Worm (Caenorhabditis elegans) whole organism, young adult: Measurements from ENCODE around the gene srg-28.

Experiments used
- C06A6.2 ChIP-seq: fragments of 200-800 bp; sonication (Bioruptor generic); conservative IDR thresholded peaks from 2 replicates; pipeline ENCODE4 v1.3.6; 2022; ENCODE audit warnings: missing genetic modification characterization, missing compliant biosample characterization
- C17E4.6 ChIP-seq: fragments of 200-800 bp; sonication (Bioruptor generic); IDR thresholded peaks from 2 replicates; pipeline ENCODE4 v1.3.6; 2022; ENCODE audit warnings: missing genetic modification reagents, missing genetic modification characterization, missing compliant biosample characterization
- F22D6.2 ChIP-seq: sonication (generic microtip); optimal IDR thresholded peaks from 2 replicates; lab custom pipeline; 2016; ENCODE audit warnings: mild to moderate bottlenecking, missing genetic modification characterization, missing compliant biosample characterization
- F39B2.1 ChIP-seq: fragments of 200-800 bp; sonication (Bioruptor generic); IDR thresholded peaks from 2 replicates; pipeline ENCODE4 v1.3.6; 2022; ENCODE audit warnings: missing genetic modification reagents, missing genetic modification characterization, missing compliant biosample characterization
- F49E8.2 ChIP-seq: sonication (generic microtip); optimal IDR thresholded peaks from 3 replicates; lab custom pipeline; 2017; ENCODE audit warnings: missing genetic modification characterization, mild to moderate bottlenecking, missing compliant biosample characterization, antibody characterized with exemption, moderate library complexity; ENCODE audit not compliant: insufficient read depth
- F52B5.7 ChIP-seq: sonication (generic microtip); optimal IDR thresholded peaks from 2 replicates; lab custom pipeline; 2016; ENCODE audit warnings: mild to moderate bottlenecking, missing genetic modification characterization, missing compliant biosample characterization
- K12H6.12 ChIP-seq: fragments of 200-800 bp; sonication (Bioruptor generic); optimal IDR thresholded peaks from 2 replicates; lab custom pipeline; 2018; ENCODE audit warnings: mild to moderate bottlenecking, missing genetic modification characterization, missing compliant biosample characterization
- T07F8.4 ChIP-seq: sonication (generic microtip); optimal IDR thresholded peaks from 2 replicates; lab custom pipeline; 2016; ENCODE audit warnings: mild to moderate bottlenecking, missing genetic modification characterization, moderate library complexity, missing compliant biosample characterization
- T26A5.8 ChIP-seq: sonication (generic microtip); optimal IDR thresholded peaks from 2 replicates; lab custom pipeline; 2016; ENCODE audit warnings: missing genetic modification characterization, missing compliant biosample characterization
- Y53F4B.3 ChIP-seq: fragments of 200-800 bp; sonication (Bioruptor generic); IDR thresholded peaks from 2 replicates; pipeline ENCODE4 v1.3.6; 2022; ENCODE audit warnings: missing genetic modification reagents, missing genetic modification characterization, missing compliant biosample characterization
- Y56A3A.18 ChIP-seq: fragments of 200-800 bp; sonication (Bioruptor generic); IDR thresholded peaks from 2 replicates; pipeline ENCODE4 v1.3.6; 2022; ENCODE audit warnings: missing genetic modification reagents, missing genetic modification characterization, missing compliant biosample characterization
- akir-1 ChIP-seq: fragments of 200-800 bp; sonication (Bioruptor generic); optimal IDR thresholded peaks from 2 replicates; lab custom pipeline; 2018; ENCODE audit warnings: mild to moderate bottlenecking, missing genetic modification characterization, moderate library complexity, missing compliant biosample characterization
- athp-1 ChIP-seq: sonication (generic microtip); optimal IDR thresholded peaks from 2 replicates; lab custom pipeline; 2017; ENCODE audit warnings: mild to moderate bottlenecking, missing genetic modification characterization, missing compliant biosample characterization
- attf-6 ChIP-seq: fragments of 200-800 bp; sonication (Bioruptor generic); IDR thresholded peaks from 2 replicates; pipeline ENCODE4 v1.3.6; 2022; ENCODE audit warnings: missing genetic modification reagents, missing genetic modification characterization, missing compliant biosample characterization
- bed-2 ChIP-seq: fragments of 200-800 bp; sonication (Bioruptor generic); IDR thresholded peaks from 2 replicates; pipeline ENCODE4 v1.3.6; 2022; ENCODE audit warnings: missing genetic modification reagents, missing genetic modification characterization, missing compliant biosample characterization
- cebp-1 ChIP-seq, 2 experiments: fragments of 200-800 bp in 1 of 2; sonication (Bioruptor generic) in 1 of 2; sonication (generic microtip) in 1 of 2; IDR thresholded peaks in 1 of 2; optimal IDR thresholded peaks in 1 of 2; 2 replicates each; pipeline versions ENCODE4 v1.3.6 to Lab custom; 2017 to 2022; ENCODE audit warnings: missing compliant biosample characterization in 2 of 2, missing genetic modification characterization in 2 of 2, mild to moderate bottlenecking in 1 of 2, missing genetic modification reagents in 1 of 2, moderate library complexity in 1 of 2
- ceh-58 ChIP-seq: fragments of 200-800 bp; sonication (Bioruptor generic); IDR thresholded peaks from 2 replicates; pipeline ENCODE4 v1.3.6; 2022; ENCODE audit warnings: missing genetic modification characterization, missing compliant biosample characterization
- ceh-79 ChIP-seq: sonication (generic microtip); optimal IDR thresholded peaks from 2 replicates; lab custom pipeline; 2017; ENCODE audit warnings: mild to moderate bottlenecking, missing genetic modification characterization, missing compliant biosample characterization
- die-1 ChIP-seq: sonication (generic microtip); optimal IDR thresholded peaks from 2 replicates; lab custom pipeline; 2016; ENCODE audit warnings: missing genotype, mild to moderate bottlenecking, missing genetic modification characterization, missing compliant biosample characterization
- egl-18 ChIP-seq: fragments of 200-800 bp; sonication (Bioruptor generic); IDR thresholded peaks from 2 replicates; pipeline ENCODE4 v1.3.6; 2022; ENCODE audit warnings: missing genetic modification reagents, missing genetic modification characterization, missing compliant biosample characterization
- hlh-12 ChIP-seq: sonication (generic microtip); optimal IDR thresholded peaks from 2 replicates; lab custom pipeline; 2016; ENCODE audit warnings: missing genetic modification characterization, missing compliant biosample characterization
- hmg-1.2 ChIP-seq: fragments of 200-800 bp; sonication (Bioruptor generic); IDR thresholded peaks from 2 replicates; pipeline ENCODE4 v1.3.6; 2022; ENCODE audit warnings: missing genetic modification reagents, missing genetic modification characterization, missing compliant biosample characterization
- hsf-1 ChIP-seq: fragments of 200-800 bp; sonication (Bioruptor generic); IDR thresholded peaks from 2 replicates; pipeline ENCODE4 v1.3.6; 2022; ENCODE audit warnings: missing genetic modification reagents, missing genetic modification characterization, missing compliant biosample characterization
- let-526 ChIP-seq: fragments of 200-800 bp; sonication (Bioruptor generic); IDR thresholded peaks from 2 replicates; pipeline ENCODE4 v1.3.6; 2022; ENCODE audit warnings: missing genetic modification reagents, missing genetic modification characterization, missing compliant biosample characterization
- lin-26 ChIP-seq: fragments of 200-800 bp; sonication (Bioruptor generic); IDR thresholded peaks from 2 replicates; pipeline ENCODE4 v1.3.6; 2022; ENCODE audit warnings: missing genetic modification reagents, missing genetic modification characterization, missing compliant biosample characterization
- lin-40 ChIP-seq: sonication (generic microtip); optimal IDR thresholded peaks from 2 replicates; lab custom pipeline; 2016; ENCODE audit warnings: missing genetic modification characterization, mild to moderate bottlenecking, missing compliant biosample characterization, missing genotype, missing genetic modification reagents
- madf-10 ChIP-seq: sonication (generic microtip); optimal IDR thresholded peaks from 2 replicates; lab custom pipeline; 2016; ENCODE audit warnings: mild to moderate bottlenecking, missing genetic modification characterization, missing compliant biosample characterization
- madf-8 ChIP-seq: fragments of 200-800 bp; sonication (Bioruptor generic); conservative IDR thresholded peaks from 2 replicates; pipeline ENCODE4 v1.3.6; 2022; ENCODE audit warnings: missing genetic modification reagents, missing genetic modification characterization, missing compliant biosample characterization
- mel-28 ChIP-seq: sonication (generic microtip); optimal IDR thresholded peaks from 2 replicates; lab custom pipeline; 2016; ENCODE audit warnings: borderline replicate concordance, mild to moderate bottlenecking, missing genetic modification characterization, missing compliant biosample characterization
- nfya-1 ChIP-seq: sonication (generic microtip); optimal IDR thresholded peaks from 2 replicates; lab custom pipeline; 2017; ENCODE audit warnings: antibody characterized with exemption, missing compliant biosample characterization, missing genetic modification characterization, borderline replicate concordance; ENCODE audit not compliant: insufficient read depth
- nfyb-1 ChIP-seq: fragments of 200-800 bp; sonication (Bioruptor generic); IDR thresholded peaks from 2 replicates; pipeline ENCODE4 v1.3.6; 2022; ENCODE audit warnings: missing genetic modification reagents, missing genetic modification characterization, missing compliant biosample characterization
- nhr-120 ChIP-seq: fragments of 200-800 bp; sonication (Bioruptor generic); IDR thresholded peaks from 2 replicates; pipeline ENCODE4 v1.3.6; 2022; ENCODE audit warnings: missing genetic modification characterization, missing compliant biosample characterization
- nhr-179 ChIP-seq: sonication (generic microtip); optimal IDR thresholded peaks from 2 replicates; lab custom pipeline; 2016; ENCODE audit warnings: mild to moderate bottlenecking, missing genetic modification characterization, missing compliant biosample characterization
- nhr-80 ChIP-seq: sonication (generic microtip); optimal IDR thresholded peaks from 2 replicates; lab custom pipeline; 2016; ENCODE audit warnings: missing genetic modification characterization, missing compliant biosample characterization
- pbrm-1 ChIP-seq: fragments of 200-800 bp; sonication (Bioruptor generic); IDR thresholded peaks from 2 replicates; pipeline ENCODE4 v1.3.6; 2022; ENCODE audit warnings: missing genetic modification reagents, missing genetic modification characterization, missing compliant biosample characterization
- rpc-1 ChIP-seq, 2 experiments: fragments of 150-350 bp in 1 of 2; sonication (generic microtip) in 1 of 2; optimal IDR thresholded peaks; 2 replicates each; lab custom pipeline; 2014 to 2018; ENCODE audit warnings: missing biosample characterization in 1 of 2, missing genetic modification characterization in 1 of 2, missing genetic modification reagents in 1 of 2, missing genotype in 1 of 2
- snpc-1.1 ChIP-seq: sonication (generic microtip); optimal IDR thresholded peaks from 2 replicates; lab custom pipeline; 2017; ENCODE audit warnings: missing genetic modification characterization, mild to moderate bottlenecking, missing compliant biosample characterization, antibody characterized with exemption, moderate library complexity, missing genotype, missing genetic modification reagents; ENCODE audit not compliant: insufficient read depth
- snpc-1.3 ChIP-seq: sonication (generic microtip); optimal IDR thresholded peaks from 2 replicates; lab custom pipeline; 2017; ENCODE audit warnings: missing genetic modification characterization, mild to moderate bottlenecking, missing compliant biosample characterization, antibody characterized with exemption, moderate library complexity, missing genotype, missing genetic modification reagents; ENCODE audit not compliant: insufficient read depth
- somi-1 ChIP-seq: fragments of 200-800 bp; sonication (Bioruptor generic); optimal IDR thresholded peaks from 2 replicates; lab custom pipeline; 2018; ENCODE audit warnings: mild to moderate bottlenecking, missing genetic modification characterization, missing compliant biosample characterization
- tbp1 ChIP-seq: fragments of 200-800 bp; sonication (Bioruptor generic); optimal IDR thresholded peaks from 2 replicates; lab custom pipeline; 2018; ENCODE audit warnings: mild to moderate bottlenecking, missing genetic modification characterization, missing compliant biosample characterization
- tbx-9 ChIP-seq: sonication (generic microtip); optimal IDR thresholded peaks from 2 replicates; lab custom pipeline; 2016; ENCODE audit warnings: borderline replicate concordance, missing genetic modification characterization, inconsistent platforms, missing compliant biosample characterization
- tlf-1 ChIP-seq: fragments of 200-800 bp; sonication (Bioruptor generic); optimal IDR thresholded peaks from 2 replicates; lab custom pipeline; 2018; ENCODE audit warnings: mild to moderate bottlenecking, missing genetic modification characterization, missing compliant biosample characterization
- xnd-1 ChIP-seq: sonication (generic microtip); optimal IDR thresholded peaks from 2 replicates; lab custom pipeline; 2016; ENCODE audit warnings: missing genotype, missing genetic modification reagents, missing genetic modification characterization, missing compliant biosample characterization
- ztf-18 ChIP-seq: sonication (generic microtip); optimal IDR thresholded peaks from 2 replicates; lab custom pipeline; 2016; ENCODE audit warnings: missing genotype, mild to moderate bottlenecking, missing genetic modification characterization, missing compliant biosample characterization

The srg-28 gene

DNA sequence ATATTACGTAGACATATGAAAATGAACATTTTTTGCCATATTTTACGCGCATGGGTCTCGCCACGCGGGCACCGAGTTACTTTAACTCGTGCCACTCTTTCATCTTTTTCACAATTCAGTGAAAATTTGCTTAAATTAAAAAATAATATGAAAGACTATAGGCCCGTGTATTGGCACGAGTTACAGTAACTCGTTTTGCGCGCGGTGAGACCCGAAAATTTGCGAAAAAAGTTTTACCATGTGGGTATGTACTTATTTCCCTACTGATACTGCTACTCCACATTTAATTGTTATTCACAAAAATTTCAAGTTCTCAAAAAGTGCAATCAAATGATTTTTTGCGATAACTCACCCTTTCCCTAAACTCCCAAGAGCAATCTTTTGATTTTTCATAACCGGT is 36.9 kb upstream of the srg-28 start:
- no peak for TF ChIP-seq athp-1 (tag; lab: Kevin White, UChicago)
- TF ChIP-seq pbrm-1: no peak
- TF ChIP-seq madf-8 (GFP tag; lab: Robert Waterston, UW): no peak
- no peak for TF ChIP-seq akir-1
- TF ChIP-seq T26A5.8 (tag; lab: Kevin White, UChicago): no peak
- no peak for TF ChIP-seq hsf-1
- TF ChIP-seq let-526 (GFP tag; lab: Robert Waterston, UW): no peak
- TF ChIP-seq egl-18: no peak
- TF ChIP-seq cebp-1 (GFP tag; IDR thresholded peaks at IDR 0.05; lab: Robert Waterston, UW): no peak
- no peak for TF ChIP-seq cebp-1 (tag; optimal IDR thresholded peaks at IDR 0.05; lab: Kevin White, UChicago)
- no peak for TF ChIP-seq snpc-1.3 (tag; lab: Kevin White, UChicago)
- TF ChIP-seq rpc-1 (optimal IDR thresholded peaks at IDR 0.05; lab: Kevin White, UChicago): no peak
- no peak for TF ChIP-seq rpc-1 (tag; optimal IDR thresholded peaks at IDR 0.05; lab: Kevin White, UChicago)
- no peak for TF ChIP-seq Y53F4B.3 (GFP tag; lab: Robert Waterston, UW)
- no peak for TF ChIP-seq die-1
- TF ChIP-seq nfya-1 (tag; lab: Kevin White, UChicago): no peak

DNA sequence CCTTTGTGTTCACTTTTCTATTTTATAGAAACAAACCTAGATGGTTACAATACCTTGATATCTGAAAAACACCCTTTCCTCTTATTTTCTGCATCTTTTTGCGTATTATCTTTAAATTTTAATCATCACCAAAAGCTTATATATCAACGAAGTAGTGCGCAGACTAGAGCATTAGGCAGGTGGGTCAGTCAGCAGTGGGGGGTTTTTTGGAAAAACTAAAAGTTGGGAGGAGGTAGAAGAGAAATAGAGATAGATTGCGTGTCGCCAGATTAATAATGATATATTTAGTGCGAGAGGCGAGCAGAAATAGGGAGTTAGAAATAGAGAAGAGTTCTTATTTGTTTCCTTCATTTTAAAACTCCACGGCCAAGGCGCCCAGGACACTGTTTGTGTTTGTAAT is 33.5 kb upstream of the srg-28 start:
- TF ChIP-seq egl-18: no peak
- TF ChIP-seq T07F8.4 (tag; lab: Kevin White, UChicago): no peak
- TF ChIP-seq ztf-18 (tag; lab: Kevin White, UChicago): no peak
- no peak for TF ChIP-seq snpc-1.1
- no peak for TF ChIP-seq hlh-12 (tag; lab: Kevin White, UChicago)
- TF ChIP-seq tbx-9 (tag; lab: Kevin White, UChicago): no peak
- TF ChIP-seq nhr-80: no peak
- TF ChIP-seq F52B5.7 (tag; lab: Kevin White, UChicago): no peak
- TF ChIP-seq madf-10 (tag; lab: Kevin White, UChicago): no peak

DNA sequence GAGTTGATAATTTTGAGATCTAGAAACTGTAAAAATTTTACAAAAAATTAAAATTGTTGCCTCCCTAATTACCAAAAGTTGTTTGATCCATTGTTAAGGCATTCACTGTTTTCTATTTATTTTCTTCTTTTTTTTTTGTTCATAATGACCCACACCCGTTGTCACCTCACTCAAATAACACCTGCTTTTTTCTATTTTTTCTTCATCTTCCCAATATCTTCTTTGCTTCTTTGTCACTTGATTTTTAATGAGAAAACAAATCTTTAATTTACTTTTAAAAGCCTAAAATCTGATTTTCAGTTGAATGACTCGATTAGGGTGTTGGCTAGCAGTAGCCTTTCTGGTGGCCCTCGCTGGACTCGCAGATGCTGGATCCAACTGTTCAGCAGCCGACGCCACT is 31.3 kb upstream of the srg-28 start, which contains the start of gene ncx-2:
Gene ncx-2 (plus strand): TSS at position 301 of the 400 bp plus-strand sequence.
- TF ChIP-seq xnd-1 (tag; lab: Kevin White, UChicago) (no peak), lin-40 (no peak), rpc-1 (optimal IDR thresholded peaks at IDR 0.05; lab: Kevin White, UChicago) (no peak), rpc-1 (tag; optimal IDR thresholded peaks at IDR 0.05; lab: Kevin White, UChicago) (no peak), lin-26 (no peak), nfyb-1 (GFP tag; lab: Robert Waterston, UW) (no peak), C06A6.2 (no peak), T07F8.4 (tag; lab: Kevin White, UChicago) (no peak), C17E4.6 (GFP tag; lab: Robert Waterston, UW) (no peak), ceh-79 (tag; lab: Kevin White, UChicago) (no peak), K12H6.12 (tag; lab: Kevin White, UChicago) (no peak)
- TF ChIP-seq, all 124 proteins: peak for 0

DNA sequence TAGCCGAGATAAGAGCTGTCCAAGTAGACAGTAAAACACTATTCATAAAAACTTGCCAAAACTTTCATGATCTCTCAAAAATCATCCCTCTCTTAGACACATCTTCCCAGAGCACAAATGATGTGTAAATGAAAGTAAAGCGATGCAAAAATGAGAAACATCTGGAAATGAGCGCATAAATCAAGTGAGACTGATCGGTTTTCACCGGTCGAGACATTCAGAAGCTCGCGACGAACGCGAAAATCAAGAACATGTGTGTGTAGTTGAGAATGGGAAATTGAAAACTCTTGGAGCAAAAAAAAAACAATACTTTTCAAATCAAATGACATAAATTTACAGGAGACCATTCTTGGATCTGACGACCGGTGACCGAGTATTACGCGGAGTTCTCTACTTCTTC is 30.3 kb upstream of the srg-28 start:
- TF ChIP-seq hmg-1.2 (no peak), tbx-9 (tag; lab: Kevin White, UChicago) (no peak), egl-18 (no peak), ceh-58 (no peak), F22D6.2 (tag; lab: Kevin White, UChicago) (no peak), rpc-1 (optimal IDR thresholded peaks at IDR 0.05; lab: Kevin White, UChicago) (no peak), rpc-1 (tag; optimal IDR thresholded peaks at IDR 0.05; lab: Kevin White, UChicago) (no peak), Y56A3A.18 (GFP tag; lab: Robert Waterston, UW) (no peak), nhr-120 (no peak), attf-6 (no peak), F39B2.1 (no peak), mel-28 (tag; lab: Kevin White, UChicago) (no peak), somi-1 (GFP tag; lab: Kevin White, UChicago) (no peak), bed-2 (GFP tag; lab: Robert Waterston, UW) (no peak), nhr-179 (tag; lab: Kevin White, UChicago) (no peak), F49E8.2 (tag; lab: Kevin White, UChicago) (no peak), madf-10 (tag; lab: Kevin White, UChicago) (no peak), tlf-1 (GFP tag; lab: Kevin White, UChicago) (no peak), tbp1 (no peak)
